Fruit fly (Drosophila melanogaster) whole organism, prepupa: ENCODE measurements around the gene CG42847.

ENCODE experiments used
- Blimp-1 ChIP-seq: fragments of 200-800 bp; sonication (Bioruptor generic); optimal IDR thresholded peaks from 3 replicates; lab custom pipeline; 2017; ENCODE audit warnings: missing biosample characterization, missing genetic modification characterization, mild to moderate bottlenecking, moderate library complexity, missing genetic modification reagents
- CG10631 ChIP-seq: fragments of 200-800 bp; sonication (Bioruptor generic); optimal IDR thresholded peaks from 2 replicates; lab custom pipeline; 2016; ENCODE audit warnings: missing biosample characterization, missing genetic modification characterization
- CG11762 ChIP-seq: fragments of 200-800 bp; sonication (Bioruptor generic); optimal IDR thresholded peaks from 3 replicates; lab custom pipeline; 2016; ENCODE audit warnings: missing biosample characterization, missing genetic modification characterization; ENCODE audit not compliant: insufficient read depth
- CG11902 ChIP-seq: fragments of 200-800 bp; sonication (Bioruptor generic); optimal IDR thresholded peaks from 3 replicates; lab custom pipeline; 2016; ENCODE audit warnings: missing biosample characterization, missing genetic modification characterization
- CG15336 ChIP-seq: fragments of 200-800 bp; sonication (Bioruptor generic); IDR thresholded peaks from 2 replicates; pipeline ENCODE4 v1.3.6; 2022; ENCODE audit warnings: missing biosample characterization, missing genetic modification characterization
- CG1621 ChIP-seq: fragments of 200-800 bp; sonication (Bioruptor generic); optimal IDR thresholded peaks from 3 replicates; lab custom pipeline; 2018; ENCODE audit warnings: missing biosample characterization, mild to moderate bottlenecking, missing genetic modification characterization
- CG16779 ChIP-seq: fragments of 200-800 bp; sonication (Bioruptor generic); optimal IDR thresholded peaks from 3 replicates; lab custom pipeline; 2017; ENCODE audit warnings: missing biosample characterization, mild to moderate bottlenecking, missing genetic modification characterization
- CG31627 ChIP-seq: fragments of 200-800 bp; sonication (Bioruptor generic); optimal IDR thresholded peaks from 3 replicates; lab custom pipeline; 2016; ENCODE audit warnings: missing biosample characterization, missing genetic modification characterization
- CG34406 ChIP-seq: fragments of 200-800 bp; sonication (Bioruptor generic); optimal IDR thresholded peaks from 3 replicates; lab custom pipeline; 2016; ENCODE audit warnings: missing biosample characterization, missing genetic modification characterization
- CG3919 ChIP-seq: fragments of 200-800 bp; sonication (Bioruptor generic); optimal IDR thresholded peaks from 3 replicates; lab custom pipeline; 2016; ENCODE audit warnings: missing biosample characterization, missing genetic modification characterization
- CG6792 ChIP-seq: fragments of 200-800 bp; sonication (Bioruptor generic); optimal IDR thresholded peaks from 3 replicates; lab custom pipeline; 2016; ENCODE audit warnings: missing biosample characterization, missing genetic modification characterization
- CG6854 ChIP-seq: fragments of 200-800 bp; sonication (Bioruptor generic); optimal IDR thresholded peaks from 2 replicates; lab custom pipeline; 2017; ENCODE audit warnings: missing biosample characterization, mild to moderate bottlenecking, missing genetic modification characterization
- CG7368 ChIP-seq: fragments of 200-800 bp; sonication (Bioruptor generic); optimal IDR thresholded peaks from 3 replicates; lab custom pipeline; 2016; ENCODE audit warnings: missing biosample characterization, missing genetic modification characterization
- CG8119 ChIP-seq: fragments of 200-800 bp; sonication (Bioruptor generic); IDR thresholded peaks from 3 replicates; pipeline ENCODE4 v1.3.6; 2022; ENCODE audit warnings: missing biosample characterization, missing genetic modification characterization
- CG9139 ChIP-seq: fragments of 200-800 bp; sonication (Bioruptor generic); optimal IDR thresholded peaks from 3 replicates; lab custom pipeline; 2017; ENCODE audit warnings: missing biosample characterization, mild to moderate bottlenecking, missing genetic modification characterization
- Eip78C ChIP-seq: fragments of 200-800 bp; sonication (Bioruptor generic); peaks from one replicate; lab custom pipeline; 2016; ENCODE audit warnings: missing biosample characterization, missing genetic modification characterization
- Eip93F ChIP-seq: fragments of 200-800 bp; sonication (Bioruptor generic); optimal IDR thresholded peaks from 2 replicates; lab custom pipeline; 2016; ENCODE audit warnings: missing biosample characterization, mild to moderate bottlenecking, missing genetic modification characterization
- Ets21C ChIP-seq: fragments of 200-800 bp; sonication (Bioruptor generic); optimal IDR thresholded peaks from 3 replicates; lab custom pipeline; 2016; ENCODE audit warnings: missing biosample characterization, missing genetic modification characterization
- Ets96B ChIP-seq: fragments of 200-800 bp; optimal IDR thresholded peaks from 2 replicates; lab custom pipeline; 2019; ENCODE audit warnings: missing biosample characterization, mild to moderate bottlenecking, missing genetic modification characterization, moderate library complexity
- Gug ChIP-seq: fragments of 200-800 bp; sonication (Bioruptor generic); IDR thresholded peaks from 2 replicates; pipeline ENCODE4 v1.3.6; 2022; ENCODE audit warnings: missing biosample characterization, missing genetic modification characterization
- Hr38 ChIP-seq: sonication (Bioruptor generic); optimal IDR thresholded peaks from 2 replicates; lab custom pipeline; 2016; ENCODE audit warnings: missing biosample characterization, missing genetic modification characterization
- Hr39 ChIP-seq: fragments of 200-800 bp; sonication (Bioruptor generic); optimal IDR thresholded peaks from 2 replicates; lab custom pipeline; 2016; ENCODE audit warnings: missing biosample characterization, missing genetic modification characterization
- Lpt ChIP-seq: fragments of 200-800 bp; sonication (Bioruptor generic); optimal IDR thresholded peaks from 3 replicates; lab custom pipeline; 2016; ENCODE audit warnings: missing biosample characterization, missing genetic modification characterization
- Sox102F ChIP-seq: fragments of 200-800 bp; sonication (Bioruptor generic); optimal IDR thresholded peaks from 2 replicates; lab custom pipeline; 2016; ENCODE audit warnings: missing biosample characterization, mild to moderate bottlenecking, missing genetic modification characterization
- cyc ChIP-seq: fragments of 200-800 bp; sonication (Bioruptor generic); optimal IDR thresholded peaks from 3 replicates; lab custom pipeline; 2016; ENCODE audit warnings: missing biosample characterization, missing genetic modification characterization
- dac ChIP-seq: fragments of 200-800 bp; sonication (Bioruptor generic); optimal IDR thresholded peaks from 2 replicates; lab custom pipeline; 2017; ENCODE audit warnings: missing biosample characterization, mild to moderate bottlenecking, missing genetic modification characterization
- dsx ChIP-seq: fragments of 200-800 bp; optimal IDR thresholded peaks from 3 replicates; lab custom pipeline; 2019; ENCODE audit warnings: missing biosample characterization, mild to moderate bottlenecking, missing genetic modification characterization, moderate library complexity; ENCODE audit not compliant: poor library complexity, severe bottlenecking
- eg ChIP-seq: fragments of 200-800 bp; sonication (Bioruptor generic); IDR thresholded peaks from 3 replicates; pipeline ENCODE4 v1.3.6; 2022; ENCODE audit warnings: missing biosample characterization, missing genetic modification characterization
- esn ChIP-seq: fragments of 200-800 bp; sonication (Bioruptor generic); optimal IDR thresholded peaks from 2 replicates; lab custom pipeline; 2016; ENCODE audit warnings: missing biosample characterization, mild to moderate bottlenecking, missing genetic modification characterization, moderate library complexity
- fd59A ChIP-seq: fragments of 200-800 bp; sonication (Bioruptor generic); optimal IDR thresholded peaks from 2 replicates; lab custom pipeline; 2017; ENCODE audit warnings: missing biosample characterization, mild to moderate bottlenecking, missing genetic modification characterization, missing genetic modification reagents
- fkh ChIP-seq: fragments of 200-800 bp; sonication (Bioruptor generic); optimal IDR thresholded peaks from 3 replicates; lab custom pipeline; 2017; ENCODE audit warnings: missing biosample characterization, mild to moderate bottlenecking, missing genetic modification characterization, moderate library complexity
- lz ChIP-seq: fragments of 200-800 bp; sonication (Bioruptor generic); optimal IDR thresholded peaks from 3 replicates; lab custom pipeline; 2016; ENCODE audit warnings: missing biosample characterization, missing genetic modification characterization
- net ChIP-seq: fragments of 200-800 bp; sonication (Bioruptor generic); optimal IDR thresholded peaks from 3 replicates; lab custom pipeline; 2016; ENCODE audit warnings: missing biosample characterization, missing genetic modification characterization
- pdm3 ChIP-seq: fragments of 200-800 bp; sonication (Bioruptor generic); optimal IDR thresholded peaks from 3 replicates; lab custom pipeline; 2016; ENCODE audit warnings: missing biosample characterization, missing genetic modification characterization
- salr ChIP-seq, 2 experiments: fragments of 200-800 bp; sonication (Bioruptor generic); optimal IDR thresholded peaks; 3 replicates each; lab custom pipeline; 2016 to 2018; ENCODE audit warnings: missing biosample characterization in 2 of 2, missing genetic modification characterization in 2 of 2, mild to moderate bottlenecking in 1 of 2
- spab ChIP-seq: fragments of 200-800 bp; sonication (Bioruptor generic); optimal IDR thresholded peaks from 2 replicates; lab custom pipeline; 2017; ENCODE audit warnings: missing biosample characterization, mild to moderate bottlenecking, missing genetic modification characterization, missing genetic modification reagents
- ss ChIP-seq, 2 experiments: fragments of 200-800 bp; sonication (Bioruptor generic); optimal IDR thresholded peaks; 2 replicates in 1 of 2; 3 replicates in 1 of 2; lab custom pipeline; 2017 to 2018; ENCODE audit warnings: mild to moderate bottlenecking in 2 of 2, missing biosample characterization in 2 of 2, missing genetic modification characterization in 2 of 2, moderate library complexity in 1 of 2

CG42847 gene

DNA sequence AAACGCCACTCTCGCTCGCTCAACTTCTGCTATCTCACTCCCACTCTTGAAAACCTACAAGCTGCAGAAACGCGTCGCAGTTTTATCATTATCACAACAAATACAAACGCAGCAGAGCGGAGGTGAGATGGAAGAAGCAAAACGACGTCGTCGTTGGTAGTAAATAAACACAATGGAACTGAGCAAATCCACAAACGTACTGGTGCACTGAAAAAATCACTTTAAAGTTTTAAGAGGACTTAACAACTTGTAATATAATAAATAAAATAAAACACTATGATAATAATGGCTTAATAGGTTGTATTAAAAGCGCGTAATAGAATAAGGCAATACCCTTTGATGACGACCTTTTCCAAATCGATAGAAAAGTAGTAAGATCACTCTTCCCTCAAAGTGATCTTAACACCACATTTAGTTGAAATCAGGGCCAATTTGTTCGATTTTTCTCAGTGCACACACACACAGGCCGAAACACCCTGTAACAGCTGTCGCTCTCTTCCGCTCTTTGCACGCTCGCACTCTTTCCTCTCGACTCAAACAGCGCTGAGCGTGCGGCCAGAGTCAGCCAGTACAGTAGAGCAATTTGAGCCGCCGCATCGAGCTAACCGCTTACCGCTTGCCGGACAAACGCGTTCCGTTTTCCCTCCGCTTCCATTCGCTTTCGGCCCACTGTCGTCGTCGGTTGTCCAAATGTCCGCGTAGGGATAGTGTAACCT lies 21.7 kb downstream of the CG42847 start (continued):
- TF ChIP-seq Hr39 (GFP tag; lab: Kevin White, UChicago) (peak; percentile 83), cyc (peak; percentile 92), CG8119 (GFP tag; lab: Robert Waterston, UW) (peak; percentile 98), Gug (GFP tag; lab: Robert Waterston, UW) (peak; percentile 94), CG6854 (GFP tag; lab: Kevin White, UChicago) (peak; percentile 96), pdm3 (peak; percentile 87), Eip93F (GFP tag; lab: Kevin White, UChicago) (peak; percentile 95), ss (GFP tag; optimal IDR thresholded peaks at IDR 0.05; lab: Kevin White, UChicago) (peak; percentile 95 to 96), Eip78C (GFP tag; lab: Kevin White, UChicago) (peak; percentile 97), eg (GFP tag; lab: Robert Waterston, UW) (peak; percentile 94), dsx (GFP tag; lab: Kevin White, UChicago) (peak; percentile 91), CG11902 (GFP tag; lab: Kevin White, UChicago) (peak; percentile 93), dac (GFP tag; lab: Kevin White, UChicago) (peak; percentile 66), CG9139 (peak; percentile 89), CG34406 (GFP tag; lab: Kevin White, UChicago) (peak; percentile 94), lz (GFP tag; lab: Kevin White, UChicago) (peak; percentile 73), fd59A (peak; percentile 95), Ets21C (GFP tag; lab: Kevin White, UChicago) (peak; percentile 84), CG10631 (GFP tag; lab: Kevin White, UChicago) (peak; percentile 97), CG1621 (tag; lab: Kevin White, UChicago) (peak; percentile 89), CG16779 (tag; lab: Kevin White, UChicago) (peak; percentile 79), fkh (peak; percentile 98), esn (GFP tag; lab: Kevin White, UChicago) (peak; percentile 95), CG15336 (GFP tag; lab: Robert Waterston, UW) (peak; percentile 97), net (peak; percentile 96), Sox102F (GFP tag; lab: Kevin White, UChicago) (peak; percentile 89), CG31627 (peak; percentile 92), Blimp-1 (peak; percentile 91), CG11762 (peak; percentile 92), Hr38 (GFP tag; lab: Kevin White, UChicago) (no peak), CG3919 (GFP tag; lab: Kevin White, UChicago) (peak; percentile 91), salr (GFP tag; optimal IDR thresholded peaks at IDR 0.05; lab: Kevin White, UChicago) (peak; percentile 74 to 91), spab (GFP tag; lab: Kevin White, UChicago) (peak; percentile 95), CG7368 (peak; percentile 93), Lpt (GFP tag; lab: Kevin White, UChicago) (peak; percentile 93)
- TF ChIP-seq, all 60 proteins: peak for 59

DNA sequence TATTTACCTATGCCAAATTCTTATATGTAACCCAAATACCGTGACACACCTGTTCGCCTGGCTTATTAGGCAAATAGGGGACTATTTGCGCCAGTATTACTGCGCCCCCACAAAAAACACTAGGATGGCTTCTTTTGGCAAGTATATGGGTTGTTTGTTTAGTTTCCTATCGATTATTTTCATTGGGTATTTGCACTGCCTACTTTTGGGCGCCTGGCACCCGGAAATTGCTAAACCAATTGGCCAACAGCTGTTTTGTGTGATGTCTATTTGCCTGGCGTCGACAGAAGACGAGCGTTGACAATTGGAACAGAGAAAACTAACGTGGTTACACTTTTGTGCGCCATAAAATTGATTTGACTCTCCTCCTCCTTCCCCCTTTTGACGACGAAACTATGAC lies 25.3 kb downstream of the CG42847 start:
- TF ChIP-seq CG34406 (GFP tag; lab: Kevin White, UChicago) = no peak
- no peak for TF ChIP-seq CG6792 (GFP tag; lab: Kevin White, UChicago)
- TF ChIP-seq fkh = peak; percentile 30

DNA sequence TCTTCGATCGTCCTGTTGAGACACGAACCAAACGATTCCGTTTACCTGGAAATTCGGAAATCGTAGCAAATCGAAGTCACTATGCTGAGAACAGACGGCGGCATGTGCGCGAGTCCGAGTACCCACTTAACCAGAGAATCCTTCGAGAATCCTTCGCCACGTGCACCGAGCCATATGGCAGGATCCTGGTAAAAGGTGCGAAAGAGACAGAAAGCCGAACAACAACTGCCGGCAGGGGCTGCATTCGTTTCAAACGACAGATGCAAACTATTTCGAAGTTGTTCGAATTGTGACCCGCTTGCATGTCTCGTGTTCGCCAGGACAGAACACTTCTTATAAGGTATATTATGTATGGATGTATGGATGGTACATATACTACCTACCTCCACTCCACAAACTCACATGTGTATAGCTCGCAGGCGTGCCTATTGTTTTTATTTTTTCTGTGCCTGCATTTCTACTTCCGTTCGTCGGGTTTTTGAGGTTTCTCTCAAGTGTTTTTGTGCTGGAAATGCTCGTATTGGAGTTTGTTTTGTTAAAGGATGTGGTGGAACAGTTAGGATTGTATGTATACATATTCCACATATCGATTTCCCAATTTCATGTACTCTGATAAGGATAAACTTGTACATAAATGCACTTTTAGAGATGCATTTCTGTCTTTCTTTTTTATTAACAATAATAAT lies 26.8 kb downstream of the CG42847 start:
- TF ChIP-seq Ets96B (tag; lab: Kevin White, UChicago) = no peak
- no peak for TF ChIP-seq Lpt (GFP tag; lab: Kevin White, UChicago)
